Fruit fly (Drosophila melanogaster) whole organism, embryonic: ENCODE results near the gene aop.

Source experiments
- B-H2 ChIP-seq: fragments of 200-800 bp; sonication (Bioruptor generic); optimal IDR thresholded peaks from 2 replicates; lab custom pipeline; 2018; ENCODE audit warnings: missing biosample characterization, mild to moderate bottlenecking, missing genetic modification characterization
- CG10321 ChIP-seq: fragments of 200-800 bp; sonication (Bioruptor generic); IDR thresholded peaks from 2 replicates; pipeline ENCODE4 v1.3.6; 2022; ENCODE audit warnings: missing biosample characterization, missing genetic modification characterization
- CG12769 ChIP-seq: fragments of 200-800 bp; sonication (Bioruptor generic); optimal IDR thresholded peaks from 2 replicates; lab custom pipeline; 2019; ENCODE audit warnings: missing biosample characterization, mild to moderate bottlenecking, missing genetic modification characterization, moderate library complexity
- CG13894 ChIP-seq: fragments of 200-800 bp; sonication (Bioruptor generic); optimal IDR thresholded peaks from 3 replicates; lab custom pipeline; 2018; ENCODE audit warnings: missing biosample characterization, mild to moderate bottlenecking, missing genetic modification characterization, moderate library complexity
- CG15269 ChIP-seq: fragments of 200-800 bp; sonication (Bioruptor generic); optimal IDR thresholded peaks from 2 replicates; lab custom pipeline; 2018; ENCODE audit warnings: missing biosample characterization, mild to moderate bottlenecking, missing genetic modification characterization, moderate library complexity
- CG1832 ChIP-seq: fragments of 200-800 bp; sonication (Bioruptor generic); optimal IDR thresholded peaks from 2 replicates; lab custom pipeline; 2017; ENCODE audit warnings: missing biosample characterization, mild to moderate bottlenecking, missing genetic modification characterization, inconsistent platforms
- CG2199 ChIP-seq: fragments of 200-800 bp; sonication (Bioruptor generic); IDR thresholded peaks from 3 replicates; pipeline ENCODE4 v1.3.6; 2022; ENCODE audit warnings: missing biosample characterization, missing genetic modification characterization
- CG8478 ChIP-seq: fragments of >200 bp; optimal IDR thresholded peaks from 2 replicates; lab custom pipeline; 2018
- CG8944 ChIP-seq: fragments of 200-800 bp; sonication (Bioruptor generic); optimal IDR thresholded peaks from 3 replicates; lab custom pipeline; 2016; ENCODE audit warnings: missing biosample characterization, missing genetic modification characterization
- CG9437 ChIP-seq: fragments of 200-800 bp; sonication (Bioruptor generic); optimal IDR thresholded peaks from 2 replicates; lab custom pipeline; 2018; ENCODE audit warnings: missing biosample characterization, mild to moderate bottlenecking, missing genetic modification characterization
- CkIIα-i1 ChIP-seq: fragments of 200-800 bp; sonication (Bioruptor generic); IDR thresholded peaks from 2 replicates; pipeline ENCODE4 v1.3.6; 2022; ENCODE audit warnings: missing biosample characterization, missing genetic modification characterization
- Dbx ChIP-seq: fragments of 200-800 bp; sonication (Bioruptor generic); IDR thresholded peaks from 3 replicates; pipeline ENCODE4 v1.3.6; 2022; ENCODE audit warnings: missing biosample characterization, missing genetic modification characterization
- Dek ChIP-seq: fragments of 200-800 bp; sonication (Bioruptor generic); optimal IDR thresholded peaks from 3 replicates; lab custom pipeline; 2019; ENCODE audit warnings: missing biosample characterization, mild to moderate bottlenecking, missing genetic modification characterization, moderate library complexity
- Drgx ChIP-seq: fragments of 200-800 bp; sonication (Bioruptor generic); IDR thresholded peaks from 2 replicates; pipeline ENCODE4 v1.3.6; 2022; ENCODE audit warnings: missing biosample characterization, missing genetic modification characterization
- Eip74EF ChIP-seq, 2 experiments: fragments of 200-800 bp in 1 of 2; fragments of >200 bp in 1 of 2; sonication (Bioruptor generic) in 1 of 2; optimal IDR thresholded peaks; 2 replicates each; lab custom pipeline; 2017 to 2019; ENCODE audit warnings: missing biosample characterization in 2 of 2, missing genetic modification characterization in 2 of 2, mild to moderate bottlenecking in 1 of 2, moderate library complexity in 1 of 2
- Lhr ChIP-seq: fragments of 200-800 bp; sonication (Bioruptor generic); optimal IDR thresholded peaks from 3 replicates; lab custom pipeline; 2017; ENCODE audit warnings: mild to moderate bottlenecking, missing biosample characterization, missing genetic modification reagents, missing genetic modification characterization
- Med ChIP-seq: fragments of 200-800 bp; sonication (Bioruptor generic); peaks from one replicate; lab custom pipeline; 2016; ENCODE audit warnings: missing biosample characterization, missing genetic modification characterization, mild to moderate bottlenecking, inconsistent platforms, moderate library complexity
- Pdp1 ChIP-seq, 2 experiments: fragments of 200-800 bp; sonication (Bioruptor generic); optimal IDR thresholded peaks; 3 replicates each; lab custom pipeline; 2016; ENCODE audit warnings: missing biosample characterization in 2 of 2, missing genetic modification characterization in 2 of 2, mild to moderate bottlenecking in 1 of 2, moderate library complexity in 1 of 2
- Spps ChIP-seq: fragments of 200-800 bp; sonication (Bioruptor generic); optimal IDR thresholded peaks from 2 replicates; lab custom pipeline; 2018; ENCODE audit warnings: missing biosample characterization, mild to moderate bottlenecking, missing genetic modification characterization
- Trl ChIP-seq, 3 experiments: fragments of >200 bp in 2 of 3; fragments of 200-800 bp in 1 of 3; sonication (Bioruptor generic) in 1 of 3; optimal IDR thresholded peaks; 2 replicates in 1 of 3; 3 replicates in 2 of 3; lab custom pipeline; 2016 to 2017; ENCODE audit warnings: missing biosample characterization in 1 of 3, missing genetic modification characterization in 1 of 3
- Xbp1 ChIP-seq: fragments of 200-800 bp; sonication (Bioruptor generic); optimal IDR thresholded peaks from 3 replicates; lab custom pipeline; 2016; ENCODE audit warnings: missing biosample characterization, mild to moderate bottlenecking, missing genetic modification characterization
- aop ChIP-seq: fragments of 200-800 bp; sonication (Bioruptor generic); IDR thresholded peaks from 2 replicates; pipeline ENCODE4 v1.3.6; 2022; ENCODE audit warnings: missing biosample characterization, missing genetic modification characterization
- br ChIP-seq: fragments of >200 bp; optimal IDR thresholded peaks from 2 replicates; lab custom pipeline; 2017
- cas ChIP-seq: fragments of 200-800 bp; sonication (Bioruptor generic); IDR thresholded peaks from 2 replicates; pipeline ENCODE4 v1.3.6; 2022; ENCODE audit warnings: missing biosample characterization, missing genetic modification characterization
- cg ChIP-seq: fragments of 200-800 bp; sonication (Bioruptor generic); optimal IDR thresholded peaks from 3 replicates; lab custom pipeline; 2019; ENCODE audit warnings: missing biosample characterization, mild to moderate bottlenecking, missing genetic modification characterization, moderate library complexity
- chinmo ChIP-seq: fragments of 200-800 bp; sonication (Bioruptor generic); IDR thresholded peaks from 4 replicates; pipeline ENCODE4 v1.3.6; 2022; ENCODE audit warnings: missing biosample characterization, missing genetic modification characterization; ENCODE audit not compliant: partially characterized antibody
- crol ChIP-seq: fragments of 200-800 bp; sonication (Bioruptor generic); IDR thresholded peaks from 2 replicates; pipeline ENCODE4 v1.3.6; 2022; ENCODE audit warnings: missing biosample characterization, missing genetic modification characterization
- dysf ChIP-seq: fragments of 200-800 bp; sonication (Bioruptor generic); IDR thresholded peaks from 3 replicates; pipeline ENCODE4 v1.3.6; 2022; ENCODE audit warnings: missing biosample characterization, missing genetic modification characterization
- fd3F ChIP-seq: fragments of 200-800 bp; sonication (Bioruptor generic); optimal IDR thresholded peaks from 2 replicates; lab custom pipeline; 2018; ENCODE audit warnings: missing biosample characterization, mild to moderate bottlenecking, missing genetic modification characterization, moderate library complexity
- klu ChIP-seq: fragments of 200-800 bp; sonication (Bioruptor generic); IDR thresholded peaks from 2 replicates; pipeline ENCODE4 v1.3.6; 2022; ENCODE audit warnings: missing biosample characterization, missing genetic modification characterization
- pros ChIP-seq: fragments of 200-800 bp; sonication (Bioruptor generic); optimal IDR thresholded peaks from 3 replicates; lab custom pipeline; 2019; ENCODE audit warnings: missing biosample characterization, mild to moderate bottlenecking, missing genetic modification characterization, moderate library complexity
- schlank ChIP-seq: fragments of 200-800 bp; sonication (Bioruptor generic); optimal IDR thresholded peaks from 2 replicates; lab custom pipeline; 2018; ENCODE audit warnings: missing biosample characterization, mild to moderate bottlenecking, missing genetic modification characterization
- sens ChIP-seq: fragments of 200-800 bp; sonication (Bioruptor generic); peaks from one replicate; lab custom pipeline; 2016; ENCODE audit warnings: missing biosample characterization, missing genetic modification characterization
- slou ChIP-seq: fragments of 200-800 bp; sonication (Bioruptor generic); optimal IDR thresholded peaks from 3 replicates; lab custom pipeline; 2016; ENCODE audit warnings: missing biosample characterization, missing genetic modification characterization
- wek ChIP-seq: fragments of 200-800 bp; sonication (Bioruptor generic); optimal IDR thresholded peaks from 3 replicates; lab custom pipeline; 2018; ENCODE audit warnings: missing biosample characterization, mild to moderate bottlenecking, missing genetic modification characterization, moderate library complexity
- z ChIP-seq: fragments of 200-800 bp; sonication (Bioruptor generic); IDR thresholded peaks from 3 replicates; pipeline ENCODE4 v1.3.6; 2022; ENCODE audit warnings: missing biosample characterization, missing genetic modification characterization

Gene aop

DNA sequence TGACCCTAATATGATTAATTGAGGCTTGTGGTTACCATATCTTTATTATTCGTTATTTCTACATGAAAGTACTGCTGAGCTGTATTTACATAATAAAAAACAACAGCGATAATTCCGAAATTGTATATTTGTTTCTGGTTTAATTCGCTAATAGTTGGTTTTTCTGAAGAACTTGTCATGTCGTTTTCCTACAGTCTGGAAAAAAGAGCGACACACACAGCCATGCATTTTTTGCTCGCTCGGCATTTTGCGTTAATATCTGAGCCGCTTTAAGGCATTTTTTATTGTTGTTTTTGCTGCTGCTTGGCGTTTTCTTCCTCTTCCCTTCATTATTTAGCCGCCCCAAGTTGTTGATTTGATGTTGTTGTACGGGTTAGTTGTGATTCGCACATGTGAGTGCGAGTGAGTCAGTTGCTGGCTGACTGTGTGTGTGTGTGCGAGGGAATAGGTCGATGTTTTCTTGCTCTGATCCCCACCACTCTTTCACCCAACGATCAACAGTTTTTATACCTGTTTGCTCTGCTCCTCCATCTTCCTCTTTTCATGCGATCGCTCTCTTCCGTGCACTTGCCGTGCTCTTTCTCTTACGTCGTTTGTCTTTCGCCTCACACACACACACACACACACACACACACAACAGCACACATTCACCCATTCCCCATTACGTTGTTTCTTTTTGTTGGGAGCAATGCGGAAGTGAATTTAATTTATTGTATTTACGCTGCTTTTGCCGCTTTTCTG, 3.3 kb downstream of the aop start (continued):
- peak; percentile 78 for TF ChIP-seq CG8478
- TF ChIP-seq Lhr (GFP tag; lab: Kevin White, UChicago) = no peak
- TF ChIP-seq CG9437 = peak; percentile 74
- 0 out of 2 replicates have a peak, but pooled peaks have one; percentile 45 for TF ChIP-seq Drgx (GFP tag; lab: Robert Waterston, UW)
- peak; percentile 30 for TF ChIP-seq pros (GFP tag; lab: Kevin White, UChicago)
- TF ChIP-seq br (lab: Kevin White, UChicago) = no peak
- no peak for TF ChIP-seq cas (GFP tag; lab: Robert Waterston, UW)

DNA sequence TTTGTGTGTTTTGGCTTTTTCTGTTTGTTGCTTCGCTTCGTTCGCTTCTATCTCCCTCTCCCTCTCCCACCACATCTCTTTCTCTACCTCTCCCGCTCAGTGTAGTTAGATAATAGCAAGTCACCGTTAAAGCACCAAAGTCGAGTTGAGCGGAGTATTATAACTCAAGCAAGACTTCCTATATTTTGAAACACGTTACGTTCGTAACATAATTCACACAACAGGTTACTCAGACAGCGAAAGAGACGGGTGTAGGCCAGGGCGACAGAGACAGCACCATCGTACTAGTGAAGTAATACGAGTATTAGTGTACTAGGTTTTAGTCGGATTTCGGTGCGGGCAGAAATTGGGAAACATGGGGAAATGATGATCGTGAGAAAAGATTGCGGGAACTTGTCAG, 5.0 kb downstream of the aop start:
- TF ChIP-seq CG2199 (GFP tag; lab: Robert Waterston, UW) (0 out of 3 replicates have a peak, but pooled peaks have one; percentile 19), Pdp1 (GFP tag; optimal IDR thresholded peaks at IDR 0.05; lab: Kevin White, UChicago) (peak in 1 of 2 experiments; percentile 87), schlank (tag; lab: Kevin White, UChicago) (no peak), CkIIα-i1 (GFP tag; lab: Robert Waterston, UW) (no peak), z (GFP tag; lab: Robert Waterston, UW) (0 out of 3 replicates have a peak, but pooled peaks have one; percentile 57), Med (GFP tag; lab: Kevin White, UChicago) (peak; percentile 55), CG1832 (peak; percentile 49), fd3F (GFP tag; lab: Kevin White, UChicago) (no peak), Dbx (GFP tag; lab: Robert Waterston, UW) (0 out of 3 replicates have a peak, but pooled peaks have one; percentile 9), CG12769 (tag; lab: Kevin White, UChicago) (peak; percentile 49), Trl (optimal IDR thresholded peaks at IDR 0.05; lab: Kevin White, UChicago) (peak; percentile 1 to 25), Trl (GFP tag; optimal IDR thresholded peaks at IDR 0.05; lab: Kevin White, UChicago) (no peak), wek (GFP tag; lab: Kevin White, UChicago) (no peak), chinmo (no peak), CG10321 (GFP tag; lab: Robert Waterston, UW) (peak; percentile 18; the same call in 1 of the 2 replicates), sens (GFP tag; lab: Kevin White, UChicago) (peak; percentile 35), Eip74EF (GFP tag; optimal IDR thresholded peaks at IDR 0.05; lab: Kevin White, UChicago) (peak in 1 of 2 experiments; percentile 78), aop (GFP tag; lab: Robert Waterston, UW) (peak; percentile 38; the same call in 1 of the 2 replicates), Xbp1 (GFP tag; lab: Kevin White, UChicago) (no peak), klu (GFP tag; lab: Robert Waterston, UW) (no peak), CG13894 (tag; lab: Kevin White, UChicago) (peak; percentile 18), cg (peak; percentile 7), CG15269 (tag; lab: Kevin White, UChicago) (peak; percentile 69)

DNA sequence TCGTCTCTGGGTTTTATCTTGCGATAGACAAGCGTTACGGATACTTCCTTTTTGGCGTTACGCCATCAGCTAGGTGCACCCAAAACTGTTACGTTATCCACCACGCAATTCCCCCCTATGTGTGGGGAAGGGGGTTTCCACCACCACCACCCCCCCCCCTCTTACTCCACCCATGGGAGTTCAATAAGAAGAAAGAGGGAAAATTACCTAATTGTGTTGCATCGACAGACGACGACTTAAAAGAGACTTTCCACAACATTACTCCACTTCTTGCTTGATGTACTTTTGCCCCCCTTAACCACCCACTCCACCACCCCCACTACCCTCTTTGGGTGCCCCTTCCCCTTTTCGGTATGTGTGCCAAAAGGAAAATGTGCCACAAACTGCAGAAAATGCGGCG, 5.4 kb downstream of the aop start:
- no peak for TF ChIP-seq CG8944 (GFP tag; lab: Kevin White, UChicago)
- no peak for TF ChIP-seq Dek
- TF ChIP-seq dysf (GFP tag; lab: Robert Waterston, UW) = no peak
- TF ChIP-seq CG9437 = peak; percentile 56
- no peak for TF ChIP-seq slou (GFP tag; lab: Kevin White, UChicago)
- TF ChIP-seq Spps (tag; lab: Kevin White, UChicago) = no peak
- TF ChIP-seq chinmo = 0 out of 4 replicates have a peak, but pooled peaks have one; percentile 54
- no peak for TF ChIP-seq B-H2 (GFP tag; lab: Kevin White, UChicago)
- peak; percentile 78 for TF ChIP-seq crol (GFP tag; lab: Robert Waterston, UW)
